Fruit fly (Drosophila melanogaster) whole organism, embryonic: ENCODE measurements around the gene CkIIalpha-i3.
A peak's percentile ranks its signal among the peaks of the same experiment; 100 is the strongest.

ENCODE experiments used
- CG10565 ChIP-seq: fragments of 200-800 bp; sonication (Bioruptor generic); optimal IDR thresholded peaks from 3 replicates; lab custom pipeline; 2016; ENCODE audit warnings: missing biosample characterization, mild to moderate bottlenecking, missing genetic modification characterization
- CG11560 ChIP-seq: fragments of 200-800 bp; sonication (Bioruptor generic); IDR thresholded peaks from 3 replicates; pipeline ENCODE4 v1.3.6; 2022; ENCODE audit warnings: missing biosample characterization, missing genetic modification characterization
- CG12071 ChIP-seq: fragments of 200-800 bp; sonication (Bioruptor generic); optimal IDR thresholded peaks from 3 replicates; lab custom pipeline; 2018; ENCODE audit warnings: missing biosample characterization, mild to moderate bottlenecking, missing genetic modification characterization
- CG12155 ChIP-seq: fragments of 200-800 bp; sonication (Bioruptor generic); optimal IDR thresholded peaks from 3 replicates; lab custom pipeline; 2016; ENCODE audit warnings: missing biosample characterization, missing genetic modification characterization
- CG12299 ChIP-seq: fragments of 200-800 bp; sonication (Bioruptor generic); optimal IDR thresholded peaks from 2 replicates; lab custom pipeline; 2018; ENCODE audit warnings: missing biosample characterization, mild to moderate bottlenecking, missing genetic modification characterization
- CG14965 ChIP-seq: fragments of 200-800 bp; sonication (Bioruptor generic); optimal IDR thresholded peaks from 2 replicates; lab custom pipeline; 2016; ENCODE audit warnings: missing biosample characterization, missing genetic modification characterization, borderline replicate concordance
- CG15011 ChIP-seq: fragments of 200-800 bp; sonication (Bioruptor generic); optimal IDR thresholded peaks from 3 replicates; lab custom pipeline; 2018; ENCODE audit warnings: missing biosample characterization, mild to moderate bottlenecking, missing genetic modification characterization
- CG15269 ChIP-seq: fragments of 200-800 bp; sonication (Bioruptor generic); optimal IDR thresholded peaks from 2 replicates; lab custom pipeline; 2018; ENCODE audit warnings: missing biosample characterization, mild to moderate bottlenecking, missing genetic modification characterization, moderate library complexity
- CG16863 ChIP-seq: fragments of 200-800 bp; sonication (Bioruptor generic); optimal IDR thresholded peaks from 3 replicates; lab custom pipeline; 2016; ENCODE audit warnings: missing biosample characterization, missing genetic modification characterization
- CG18476 ChIP-seq: fragments of 200-800 bp; sonication (Bioruptor generic); optimal IDR thresholded peaks from 2 replicates; lab custom pipeline; 2016; ENCODE audit warnings: missing biosample characterization, mild to moderate bottlenecking, missing genetic modification characterization
- CG2116 ChIP-seq: fragments of 200-800 bp; sonication (Bioruptor generic); optimal IDR thresholded peaks from 3 replicates; lab custom pipeline; 2018; ENCODE audit warnings: missing biosample characterization, mild to moderate bottlenecking, missing genetic modification characterization
- CG2129 ChIP-seq: fragments of 200-800 bp; sonication (Bioruptor generic); IDR thresholded peaks from 2 replicates; pipeline ENCODE4 v1.3.6; 2022; ENCODE audit warnings: missing biosample characterization, missing genetic modification characterization; ENCODE audit not compliant: partially characterized antibody
- CG34422 ChIP-seq: fragments of 200-800 bp; sonication (Bioruptor generic); IDR thresholded peaks from 3 replicates; pipeline ENCODE4 v1.3.6; 2022; ENCODE audit warnings: missing biosample characterization, missing genetic modification characterization
- CG43689 ChIP-seq: fragments of 200-800 bp; sonication (Bioruptor generic); IDR thresholded peaks from 2 replicates; pipeline ENCODE4 v1.3.6; 2022; ENCODE audit warnings: missing biosample characterization, missing genetic modification characterization
- CG5245 ChIP-seq: fragments of 200-800 bp; sonication (Bioruptor generic); optimal IDR thresholded peaks from 3 replicates; lab custom pipeline; 2016; ENCODE audit warnings: missing biosample characterization, missing genetic modification characterization
- CG6689 ChIP-seq: fragments of 200-800 bp; sonication (Bioruptor generic); IDR thresholded peaks from 2 replicates; pipeline ENCODE4 v1.3.6; 2022; ENCODE audit warnings: missing biosample characterization, missing genetic modification characterization
- CG6765 ChIP-seq: fragments of 200-800 bp; sonication (Bioruptor generic); optimal IDR thresholded peaks from 3 replicates; lab custom pipeline; 2017; ENCODE audit warnings: missing biosample characterization, mild to moderate bottlenecking, missing genetic modification characterization
- CG8478 ChIP-seq: fragments of >200 bp; optimal IDR thresholded peaks from 2 replicates; lab custom pipeline; 2018
- CG9932 ChIP-seq: fragments of 200-800 bp; sonication (Bioruptor generic); IDR thresholded peaks from 2 replicates; pipeline ENCODE4 v1.3.6; 2022; ENCODE audit warnings: missing biosample characterization, missing genetic modification characterization
- Chrac-16 ChIP-seq: fragments of 200-800 bp; sonication (Bioruptor generic); optimal IDR thresholded peaks from 3 replicates; lab custom pipeline; 2016; ENCODE audit warnings: missing biosample characterization, missing genetic modification characterization
- E2f2 ChIP-seq: fragments of 200-800 bp; sonication (Bioruptor generic); IDR thresholded peaks from 2 replicates; pipeline ENCODE4 v1.3.6; 2022; ENCODE audit warnings: missing biosample characterization, missing genetic modification characterization
- Eip74EF ChIP-seq, 2 experiments: fragments of 200-800 bp in 1 of 2; fragments of >200 bp in 1 of 2; sonication (Bioruptor generic) in 1 of 2; optimal IDR thresholded peaks; 2 replicates each; lab custom pipeline; 2017 to 2019; ENCODE audit warnings: missing biosample characterization in 2 of 2, missing genetic modification characterization in 2 of 2, mild to moderate bottlenecking in 1 of 2, moderate library complexity in 1 of 2
- H2.0 ChIP-seq: fragments of 200-800 bp; sonication (Bioruptor generic); IDR thresholded peaks from 2 replicates; pipeline ENCODE4 v1.3.6; 2022; ENCODE audit warnings: missing biosample characterization, missing genetic modification characterization
- HLH54F ChIP-seq: fragments of 200-800 bp; sonication (Bioruptor generic); optimal IDR thresholded peaks from 3 replicates; lab custom pipeline; 2016; ENCODE audit warnings: missing biosample characterization, missing genetic modification characterization
- Hr3 ChIP-seq: fragments of 200-800 bp; sonication (Bioruptor generic); optimal IDR thresholded peaks from 3 replicates; lab custom pipeline; 2016; ENCODE audit warnings: missing biosample characterization, missing genetic modification characterization
- NfI ChIP-seq: fragments of 200-800 bp; sonication (Bioruptor generic); optimal IDR thresholded peaks from 3 replicates; lab custom pipeline; 2018; ENCODE audit warnings: missing biosample characterization, mild to moderate bottlenecking, missing genetic modification characterization, moderate library complexity
- Side ChIP-seq: fragments of 200-800 bp; sonication (Bioruptor generic); optimal IDR thresholded peaks from 2 replicates; lab custom pipeline; 2016; ENCODE audit warnings: missing biosample characterization, missing genetic modification characterization
- ac ChIP-seq: fragments of 200-800 bp; sonication (Bioruptor generic); optimal IDR thresholded peaks from 3 replicates; lab custom pipeline; 2017; ENCODE audit warnings: missing biosample characterization, mild to moderate bottlenecking, missing genetic modification characterization
- br ChIP-seq: fragments of >200 bp; optimal IDR thresholded peaks from 2 replicates; lab custom pipeline; 2017
- fru ChIP-seq: fragments of >200 bp; optimal IDR thresholded peaks from 2 replicates; lab custom pipeline; 2017
- ftz-f1 ChIP-seq: fragments of 200-800 bp; sonication (Bioruptor generic); optimal IDR thresholded peaks from 2 replicates; lab custom pipeline; 2016; ENCODE audit warnings: missing biosample characterization, missing genetic modification characterization
- gfzf ChIP-seq: fragments of 200-800 bp; sonication (Bioruptor generic); optimal IDR thresholded peaks from 2 replicates; lab custom pipeline; 2016; ENCODE audit warnings: missing biosample characterization, mild to moderate bottlenecking, missing genetic modification characterization, moderate library complexity
- her ChIP-seq: fragments of 200-800 bp; sonication (Bioruptor generic); optimal IDR thresholded peaks from 2 replicates; lab custom pipeline; 2016; ENCODE audit warnings: missing biosample characterization, missing genetic modification characterization
- hkb ChIP-seq, 2 experiments: fragments of 200-800 bp in 1 of 2; fragments of >200 bp in 1 of 2; sonication (Bioruptor generic) in 1 of 2; IDR thresholded peaks in 1 of 2; optimal IDR thresholded peaks in 1 of 2; 2 replicates each; pipeline versions ENCODE4 v1.3.6 to Lab custom; 2017 to 2022; ENCODE audit warnings: missing biosample characterization in 1 of 2, missing genetic modification characterization in 1 of 2
- jing ChIP-seq: fragments of 200-800 bp; sonication (Bioruptor generic); optimal IDR thresholded peaks from 2 replicates; lab custom pipeline; 2018; ENCODE audit warnings: missing biosample characterization, mild to moderate bottlenecking, missing genetic modification characterization
- knrl ChIP-seq: fragments of 200-800 bp; sonication (Bioruptor generic); IDR thresholded peaks from 3 replicates; pipeline ENCODE4 v1.3.6; 2022; ENCODE audit warnings: missing biosample characterization, missing genetic modification characterization; ENCODE audit not compliant: partially characterized antibody
- nau ChIP-seq: fragments of 200-800 bp; sonication (Bioruptor generic); optimal IDR thresholded peaks from 3 replicates; lab custom pipeline; 2017; ENCODE audit warnings: missing biosample characterization, mild to moderate bottlenecking, missing genetic modification characterization, missing genetic modification reagents
- nerfin-2 ChIP-seq: fragments of 200-800 bp; sonication (Bioruptor generic); IDR thresholded peaks from 2 replicates; pipeline ENCODE4 v1.3.6; 2022; ENCODE audit warnings: missing biosample characterization, missing genetic modification characterization; ENCODE audit not compliant: partially characterized antibody
- org-1 ChIP-seq: fragments of 200-800 bp; sonication (Bioruptor generic); optimal IDR thresholded peaks from 2 replicates; lab custom pipeline; 2017; ENCODE audit warnings: missing biosample characterization, missing genetic modification characterization
- phol ChIP-seq: fragments of 200-800 bp; sonication (Bioruptor generic); optimal IDR thresholded peaks from 3 replicates; lab custom pipeline; 2018; ENCODE audit warnings: missing biosample characterization, mild to moderate bottlenecking, missing genetic modification characterization, moderate library complexity
- pros ChIP-seq: fragments of 200-800 bp; sonication (Bioruptor generic); optimal IDR thresholded peaks from 3 replicates; lab custom pipeline; 2019; ENCODE audit warnings: missing biosample characterization, mild to moderate bottlenecking, missing genetic modification characterization, moderate library complexity
- run ChIP-seq: fragments of 200-800 bp; sonication (Bioruptor generic); optimal IDR thresholded peaks from 3 replicates; lab custom pipeline; 2018; ENCODE audit warnings: missing biosample characterization, mild to moderate bottlenecking, missing genetic modification characterization
- salm ChIP-seq: fragments of 200-800 bp; sonication (Bioruptor generic); optimal IDR thresholded peaks from 2 replicates; lab custom pipeline; 2018; ENCODE audit warnings: missing biosample characterization, mild to moderate bottlenecking, missing genetic modification characterization
- schlank ChIP-seq: fragments of 200-800 bp; sonication (Bioruptor generic); optimal IDR thresholded peaks from 2 replicates; lab custom pipeline; 2018; ENCODE audit warnings: missing biosample characterization, mild to moderate bottlenecking, missing genetic modification characterization
- sd ChIP-seq: fragments of 200-800 bp; sonication (Bioruptor generic); optimal IDR thresholded peaks from 3 replicates; lab custom pipeline; 2018; ENCODE audit warnings: missing biosample characterization, mild to moderate bottlenecking, missing genetic modification characterization, moderate library complexity
- slbo ChIP-seq: fragments of 200-800 bp; sonication (Bioruptor generic); IDR thresholded peaks from 2 replicates; pipeline ENCODE4 v1.3.6; 2022; ENCODE audit warnings: missing biosample characterization, missing genetic modification characterization
- stwl ChIP-seq: fragments of 200-800 bp; sonication (Bioruptor generic); optimal IDR thresholded peaks from 3 replicates; lab custom pipeline; 2018; ENCODE audit warnings: missing biosample characterization, mild to moderate bottlenecking, missing genetic modification characterization, moderate library complexity
- tgo ChIP-seq: fragments of 200-800 bp; sonication (Bioruptor generic); IDR thresholded peaks from 3 replicates; pipeline ENCODE4 v1.3.6; 2022; ENCODE audit warnings: missing biosample characterization, missing genetic modification characterization
- tio ChIP-seq: fragments of 200-800 bp; sonication (Bioruptor generic); optimal IDR thresholded peaks from 2 replicates; lab custom pipeline; 2017; ENCODE audit warnings: missing biosample characterization, missing genetic modification characterization, inconsistent platforms

The CkIIalpha-i3 gene

DNA sequence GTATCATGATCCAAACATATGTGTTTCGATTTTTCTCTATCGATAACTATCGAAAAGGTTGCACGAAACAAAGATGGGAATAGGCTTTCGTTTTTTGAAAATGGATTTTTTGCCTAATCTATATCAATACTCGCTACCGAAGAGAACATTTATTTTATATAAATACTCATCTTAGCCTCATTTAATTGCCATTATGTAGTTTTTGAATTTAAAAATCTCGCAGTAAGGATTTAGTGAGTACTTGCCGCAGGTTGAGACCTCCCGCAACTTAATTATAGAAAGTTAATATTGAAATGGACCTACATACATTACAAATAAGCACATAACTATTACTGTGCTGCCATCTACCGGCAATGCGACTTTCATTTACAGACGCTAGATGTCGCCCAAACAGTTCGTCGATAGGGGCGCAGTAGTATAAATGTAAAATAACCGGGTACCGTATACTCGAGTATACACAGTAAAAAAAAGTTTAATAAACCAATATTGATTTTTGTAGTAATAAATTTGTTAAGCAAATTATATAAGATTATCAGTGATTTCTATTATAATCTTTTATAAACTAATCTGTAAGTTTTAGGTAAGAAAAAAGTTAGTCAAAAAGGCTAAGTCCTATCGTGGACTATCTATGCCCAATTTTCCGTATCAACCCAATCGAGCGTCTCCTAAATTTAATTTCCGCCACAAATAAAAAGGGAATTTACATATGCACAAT is 1.6 kb upstream of the CkIIalpha-i3 start, which contains the start of gene CG13896 (continued):
- TF ChIP-seq hkb (optimal IDR thresholded peaks at IDR 0.05; lab: Kevin White, UChicago) (peak; percentile 54), hkb (GFP tag; IDR thresholded peaks at IDR 0.05; lab: Robert Waterston, UW) (peak; percentile 69), CG5245 (GFP tag; lab: Kevin White, UChicago) (peak; percentile 96), NfI (GFP tag; lab: Kevin White, UChicago) (peak; percentile 85), CG11560 (tag; lab: Robert Waterston, UW) (peak; percentile 78; the same call in 2 of the 3 replicates), CG6765 (peak; percentile 70), CG12071 (GFP tag; lab: Kevin White, UChicago) (peak; percentile 70), CG8478 (lab: Kevin White, UChicago) (no peak), CG16863 (GFP tag; lab: Kevin White, UChicago) (peak; percentile 90), CG15269 (tag; lab: Kevin White, UChicago) (peak; percentile 76), salm (peak; percentile 26), gfzf (peak; percentile 33), CG43689 (peak; percentile 30; the same call in 1 of the 2 replicates), her (GFP tag; lab: Kevin White, UChicago) (peak; percentile 85), nau (GFP tag; lab: Kevin White, UChicago) (peak; percentile 42), Chrac-16 (GFP tag; lab: Kevin White, UChicago) (peak; percentile 94), slbo (peak; percentile 95), schlank (peak; percentile 60), CG12299 (tag; lab: Kevin White, UChicago) (peak; percentile 70), CG2129 (GFP tag; lab: Robert Waterston, UW) (peak; percentile 60), CG34422 (GFP tag; lab: Robert Waterston, UW) (peak; percentile 82), HLH54F (GFP tag; lab: Kevin White, UChicago) (peak; percentile 90), sd (tag; lab: Kevin White, UChicago) (peak; percentile 65), CG12155 (GFP tag; lab: Kevin White, UChicago) (peak; percentile 89), Hr3 (GFP tag; lab: Kevin White, UChicago) (peak; percentile 93), CG10565 (GFP tag; lab: Kevin White, UChicago) (peak; percentile 61), CG6689 (GFP tag; lab: Robert Waterston, UW) (peak; percentile 58), br (no peak), H2.0 (GFP tag; lab: Robert Waterston, UW) (peak; percentile 69), jing (GFP tag; lab: Kevin White, UChicago) (peak; percentile 67), stwl (tag; lab: Kevin White, UChicago) (peak; percentile 54), ftz-f1 (peak; percentile 73), tio (peak; percentile 84), CG18476 (GFP tag; lab: Kevin White, UChicago) (peak; percentile 71), Side (peak; percentile 86), run (tag; lab: Kevin White, UChicago) (peak; percentile 76), pros (GFP tag; lab: Kevin White, UChicago) (no peak), knrl (GFP tag; lab: Robert Waterston, UW) (peak; percentile 74), CG15011 (GFP tag; lab: Kevin White, UChicago) (peak; percentile 26), ac (GFP tag; lab: Kevin White, UChicago) (peak; percentile 50), fru (lab: Kevin White, UChicago) (no peak), Eip74EF (GFP tag; optimal IDR thresholded peaks at IDR 0.05; lab: Kevin White, UChicago) (peak in 1 of 2 experiments; percentile 71), phol (tag; lab: Kevin White, UChicago) (peak; percentile 76), tgo (GFP tag; lab: Robert Waterston, UW) (peak; percentile 81), org-1 (GFP tag; lab: Kevin White, UChicago) (peak; percentile 56), CG9932 (GFP tag; lab: Robert Waterston, UW) (peak; percentile 92), CG14965 (GFP tag; lab: Kevin White, UChicago) (peak; percentile 58), E2f2 (peak; percentile 65), CG2116 (GFP tag; lab: Kevin White, UChicago) (peak; percentile 82), nerfin-2 (peak; percentile 45; the same call in 1 of the 2 replicates)
